Worm (Caenorhabditis elegans) whole organism, L2 larva: ENCODE results near the gene C46F2.1.

ENCODE experiments used
- F13H6.1 ChIP-seq: sonication (generic microtip); optimal IDR thresholded peaks from 2 replicates; lab custom pipeline; 2016; ENCODE audit warnings: missing genetic modification characterization, missing compliant biosample characterization
- aly-2 ChIP-seq: fragments of 150-350 bp; optimal IDR thresholded peaks from 2 replicates; lab custom pipeline; 2014; ENCODE audit warnings: missing biosample characterization, missing genetic modification characterization
- ama-1 ChIP-seq: fragments of 150-350 bp; optimal IDR thresholded peaks from 2 replicates; lab custom pipeline; 2018; ENCODE audit warnings: inconsistent platforms
- egl-27 ChIP-seq: sonication (generic microtip); optimal IDR thresholded peaks from 3 replicates; lab custom pipeline; 2017; ENCODE audit warnings: missing biosample characterization, missing genetic modification reagents, missing genetic modification characterization
- elt-3 ChIP-seq: sonication (generic microtip); optimal IDR thresholded peaks from 2 replicates; lab custom pipeline; 2017; ENCODE audit warnings: missing biosample characterization, missing genetic modification characterization
- fos-1 ChIP-seq: fragments of 150-350 bp; optimal IDR thresholded peaks from 2 replicates; lab custom pipeline; 2014; ENCODE audit warnings: missing biosample characterization, missing genetic modification characterization
- gmeb-1 ChIP-seq: fragments of 150-350 bp; optimal IDR thresholded peaks from 2 replicates; lab custom pipeline; 2014; ENCODE audit warnings: missing biosample characterization, missing genetic modification characterization
- lsy-2 ChIP-seq, 2 experiments: fragments of 150-350 bp in 1 of 2; sonication (generic microtip) in 1 of 2; optimal IDR thresholded peaks; 2 replicates each; lab custom pipeline; 2014 to 2017; ENCODE audit warnings: missing biosample characterization in 2 of 2, missing genetic modification characterization in 2 of 2
- nhr-11 ChIP-seq: fragments of 150-350 bp; optimal IDR thresholded peaks from 2 replicates; lab custom pipeline; 2014; ENCODE audit warnings: missing biosample characterization, missing genetic modification characterization
- nhr-129 ChIP-seq: fragments of 150-350 bp; optimal IDR thresholded peaks from 2 replicates; lab custom pipeline; 2014; ENCODE audit warnings: missing biosample characterization, missing genetic modification characterization
- unc-39 ChIP-seq: fragments of 150-350 bp; optimal IDR thresholded peaks from 2 replicates; lab custom pipeline; 2014; ENCODE audit warnings: missing biosample characterization, missing genetic modification characterization
- unc-62 ChIP-seq: fragments of 150-350 bp; optimal IDR thresholded peaks from 2 replicates; lab custom pipeline; 2014; ENCODE audit warnings: missing biosample characterization, missing genetic modification reagents, missing genetic modification characterization
- ztf-4 ChIP-seq: fragments of 150-350 bp; optimal IDR thresholded peaks from 2 replicates; lab custom pipeline; 2014; ENCODE audit warnings: missing biosample characterization, missing genetic modification characterization

ce11 chrX:8089916-8090315, 12.1 kb downstream of the C46F2.1 start:
- TF ChIP-seq fos-1 (tag; lab: Kevin White, UChicago) (no peak), nhr-11 (tag; lab: Kevin White, UChicago) (no peak), lsy-2 (tag; optimal IDR thresholded peaks at IDR 0.05; lab: Kevin White, UChicago) (no peak), unc-39 (tag; lab: Kevin White, UChicago) (no peak), ama-1 (no peak), gmeb-1 (tag; lab: Kevin White, UChicago) (no peak), F13H6.1 (tag; lab: Kevin White, UChicago) (no peak), unc-62 (GFP tag; lab: Kevin White, UChicago) (no peak), elt-3 (tag; lab: Kevin White, UChicago) (no peak), nhr-129 (peak; percentile 58), aly-2 (tag; lab: Kevin White, UChicago) (no peak), egl-27 (tag; lab: Kevin White, UChicago) (no peak), ztf-4 (tag; lab: Kevin White, UChicago) (no peak)
